Fruit fly (Drosophila melanogaster) whole organism, wandering third instar larva: Measurements from ENCODE around the gene Tim17a2.

Source experiments
- Abd-B ChIP-seq: fragments of >200 bp; optimal IDR thresholded peaks from 2 replicates; lab custom pipeline; 2017; ENCODE audit warnings: missing biosample characterization, missing genetic modification characterization
- CrebA ChIP-seq: fragments of 200-800 bp; sonication (Bioruptor generic); optimal IDR thresholded peaks from 2 replicates; lab custom pipeline; 2016; ENCODE audit warnings: missing biosample characterization, mild to moderate bottlenecking, missing genetic modification characterization, borderline replicate concordance
- Dfd ChIP-seq: fragments of >200 bp; optimal IDR thresholded peaks from 2 replicates; lab custom pipeline; 2017; ENCODE audit warnings: missing biosample characterization, missing genetic modification characterization
- foxo ChIP-seq, 2 experiments: fragments of 200-800 bp; sonication (Bioruptor generic); optimal IDR thresholded peaks; 2 replicates in 1 of 2; 3 replicates in 1 of 2; lab custom pipeline; 2016 to 2017; ENCODE audit warnings: missing biosample characterization in 2 of 2, missing genetic modification characterization in 2 of 2
- usp ChIP-seq: fragments of >200 bp; optimal IDR thresholded peaks from 2 replicates; lab custom pipeline; 2017; ENCODE audit warnings: missing biosample characterization, missing genetic modification characterization

DNA sequence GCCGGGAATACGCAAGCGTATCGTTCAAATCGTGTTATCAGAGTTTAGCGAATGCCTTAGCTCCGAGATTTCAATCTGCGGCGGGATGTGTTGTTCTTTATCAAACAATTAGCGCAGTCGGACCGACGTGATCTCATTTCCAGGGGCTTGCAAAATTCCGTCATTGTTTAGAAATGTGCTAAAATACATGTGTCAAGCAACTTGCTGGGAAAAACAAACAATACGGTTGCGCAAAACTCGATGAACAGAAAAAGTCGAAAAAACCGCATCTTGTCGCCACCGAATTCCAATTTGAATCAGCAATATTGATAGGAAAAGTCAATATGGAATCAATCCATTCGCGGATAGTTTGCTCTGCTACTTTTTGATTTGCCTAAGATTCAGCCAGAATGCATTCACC is at the start of gene Tim17a2:
- TF ChIP-seq Dfd (GFP tag; lab: Kevin White, UChicago) (no peak), foxo (GFP tag; optimal IDR thresholded peaks at IDR 0.05; lab: Kevin White, UChicago) (no peak), usp (GFP tag; lab: Kevin White, UChicago) (no peak), CrebA (no peak), Abd-B (GFP tag; lab: Kevin White, UChicago) (no peak)
